Fruit fly (Drosophila melanogaster) whole organism, embryonic: ENCODE data around the gene CG32196.
"Not testable (repeated sequence)": the region's sequence is repeated elsewhere in the genome, so short reads cannot be mapped to it uniquely, and the experiment has no call there.

ENCODE experiments used
- CG1024 ChIP-seq: fragments of 200-800 bp; sonication (Bioruptor generic); IDR thresholded peaks from 2 replicates; pipeline ENCODE4 v1.3.6; 2022; ENCODE audit warnings: missing biosample characterization, missing genetic modification characterization
- CG10321 ChIP-seq: fragments of 200-800 bp; sonication (Bioruptor generic); IDR thresholded peaks from 2 replicates; pipeline ENCODE4 v1.3.6; 2022; ENCODE audit warnings: missing biosample characterization, missing genetic modification characterization
- CG11695 ChIP-seq: fragments of 200-800 bp; sonication (Bioruptor generic); IDR thresholded peaks from 3 replicates; pipeline ENCODE4 v1.3.6; 2022; ENCODE audit warnings: missing biosample characterization, missing genetic modification characterization
- CG32772 ChIP-seq: fragments of 200-800 bp; sonication (Bioruptor generic); IDR thresholded peaks from 2 replicates; pipeline ENCODE4 v1.3.6; 2022; ENCODE audit warnings: missing biosample characterization, missing genetic modification characterization
- CG5180 ChIP-seq: fragments of 200-800 bp; sonication (Bioruptor generic); optimal IDR thresholded peaks from 3 replicates; lab custom pipeline; 2017; ENCODE audit warnings: missing biosample characterization, missing genetic modification characterization, mild to moderate bottlenecking, moderate library complexity, missing genetic modification reagents
- Hsf ChIP-seq: fragments of 200-800 bp; sonication (Bioruptor generic); optimal IDR thresholded peaks from 3 replicates; lab custom pipeline; 2016; ENCODE audit warnings: missing biosample characterization, missing genetic modification characterization
- NC2α ChIP-seq: fragments of 200-800 bp; sonication (Bioruptor generic); optimal IDR thresholded peaks from 2 replicates; lab custom pipeline; 2016; ENCODE audit warnings: missing biosample characterization, missing genetic modification characterization
- chm ChIP-seq: fragments of 200-800 bp; sonication (Bioruptor generic); IDR thresholded peaks from 2 replicates; pipeline ENCODE4 v1.3.6; 2022; ENCODE audit warnings: missing biosample characterization, missing genetic modification characterization
- lola ChIP-seq, 3 experiments: fragments of >200 bp in 2 of 3; fragments of 200-800 bp in 1 of 3; sonication (Bioruptor generic) in 1 of 3; optimal IDR thresholded peaks; 2 replicates each; lab custom pipeline; 2017 to 2019; ENCODE audit warnings: missing biosample characterization in 3 of 3, missing genetic modification characterization in 3 of 3, mild to moderate bottlenecking in 1 of 3, moderate library complexity in 1 of 3
- row ChIP-seq: fragments of 200-800 bp; sonication (Bioruptor generic); IDR thresholded peaks from 3 replicates; pipeline ENCODE4 v1.3.6; 2022; ENCODE audit warnings: missing biosample characterization, missing genetic modification characterization

- not testable (repeated sequence) for TF ChIP-seq NC2α (GFP tag; lab: Kevin White, UChicago); Hsf (GFP tag; lab: Kevin White, UChicago); CG10321; CG1024; CG32772 (GFP tag; lab: Robert Waterston, UW); CG11695 (GFP tag; lab: Robert Waterston, UW); CG5180 (GFP tag; lab: Kevin White, UChicago); lola (GFP tag; optimal IDR thresholded peaks at IDR 0.05; lab: Kevin White, UChicago); chm (GFP tag; lab: Robert Waterston, UW); row (GFP tag; lab: Robert Waterston, UW)
These were observed 11.5 kb upstream of the CG32196 start, which contains the start of gene Met75Ca for dm6 chr3L:18472284-18472683.
